Worm (Caenorhabditis elegans) whole organism, mixed stage, embryonic: ENCODE measurements around the gene ins-9.

ENCODE experiments used
- M03D4.4 ChIP-seq: sonication (generic microtip); optimal IDR thresholded peaks from 2 replicates; lab custom pipeline; 2017; ENCODE audit warnings: mild to moderate bottlenecking, missing genetic modification characterization, missing compliant biosample characterization
- bed-3 ChIP-seq: fragments of 200-800 bp; sonication (Bioruptor generic); optimal IDR thresholded peaks from 3 replicates; lab custom pipeline; 2018; ENCODE audit warnings: mild to moderate bottlenecking, missing genetic modification characterization, moderate library complexity, missing compliant biosample characterization
- blmp-1 ChIP-seq: fragments of 150-350 bp; optimal IDR thresholded peaks from 2 replicates; lab custom pipeline; 2014; ENCODE audit warnings: missing biosample characterization, missing genetic modification characterization
- ceh-39 ChIP-seq: fragments of 150-350 bp; optimal IDR thresholded peaks from 2 replicates; lab custom pipeline; 2014; ENCODE audit warnings: missing biosample characterization, missing genetic modification characterization
- ceh-43 ChIP-seq: fragments of 200-800 bp; sonication (Bioruptor generic); optimal IDR thresholded peaks from 2 replicates; lab custom pipeline; 2018; ENCODE audit warnings: mild to moderate bottlenecking, missing genetic modification characterization, moderate library complexity, missing compliant biosample characterization
- ceh-83 ChIP-seq: fragments of 200-800 bp; sonication (Bioruptor generic); optimal IDR thresholded peaks from 2 replicates; lab custom pipeline; 2018; ENCODE audit warnings: mild to moderate bottlenecking, missing genetic modification characterization, missing compliant biosample characterization
- ces-1 ChIP-seq: fragments of 150-350 bp; optimal IDR thresholded peaks from 2 replicates; lab custom pipeline; 2014; ENCODE audit warnings: missing biosample characterization, missing genetic modification reagents, missing genetic modification characterization
- cnd-1 ChIP-seq: fragments of 200-800 bp; sonication (Bioruptor generic); optimal IDR thresholded peaks from 2 replicates; lab custom pipeline; 2018; ENCODE audit warnings: mild to moderate bottlenecking, missing genetic modification characterization, missing compliant biosample characterization
- drap-1 ChIP-seq: fragments of 200-800 bp; sonication (Bioruptor generic); optimal IDR thresholded peaks from 3 replicates; lab custom pipeline; 2018; ENCODE audit warnings: mild to moderate bottlenecking, missing genetic modification characterization, missing compliant biosample characterization
- elt-1 ChIP-seq: sonication (generic microtip); optimal IDR thresholded peaks from 2 replicates; lab custom pipeline; 2017; ENCODE audit warnings: missing genetic modification characterization, mild to moderate bottlenecking, missing compliant biosample characterization, antibody characterized with exemption, moderate library complexity, borderline replicate concordance; ENCODE audit not compliant: insufficient read depth
- elt-3 ChIP-seq: fragments of 150-350 bp; optimal IDR thresholded peaks from 2 replicates; lab custom pipeline; 2014; ENCODE audit warnings: missing biosample characterization, missing genetic modification characterization
- flh-1 ChIP-seq: fragments of 200-800 bp; sonication (Bioruptor generic); optimal IDR thresholded peaks from 2 replicates; lab custom pipeline; 2018; ENCODE audit warnings: mild to moderate bottlenecking, missing genetic modification characterization, moderate library complexity, missing compliant biosample characterization
- ham-2 ChIP-seq: fragments of 200-800 bp; sonication (Bioruptor generic); optimal IDR thresholded peaks from 2 replicates; lab custom pipeline; 2018; ENCODE audit warnings: mild to moderate bottlenecking, missing genetic modification characterization, missing compliant biosample characterization
- hlh-1 ChIP-seq: fragments of 150-350 bp; optimal IDR thresholded peaks from 2 replicates; lab custom pipeline; 2014; ENCODE audit warnings: missing biosample characterization, missing genetic modification reagents, missing genetic modification characterization
- lin-13 ChIP-seq: fragments of 150-350 bp; optimal IDR thresholded peaks from 2 replicates; lab custom pipeline; 2014; ENCODE audit warnings: missing biosample characterization, missing genetic modification characterization
- lin-32 ChIP-seq: fragments of 200-800 bp; sonication (Bioruptor generic); optimal IDR thresholded peaks from 2 replicates; lab custom pipeline; 2018; ENCODE audit warnings: mild to moderate bottlenecking, missing genetic modification characterization, missing compliant biosample characterization
- lsy-2 ChIP-seq: fragments of 150-350 bp; optimal IDR thresholded peaks from 2 replicates; lab custom pipeline; 2014; ENCODE audit warnings: missing biosample characterization, missing genetic modification characterization
- mab-5 ChIP-seq: fragments of 150-350 bp; optimal IDR thresholded peaks from 2 replicates; lab custom pipeline; 2014; ENCODE audit warnings: missing biosample characterization, missing genetic modification characterization
- mep-1 ChIP-seq: fragments of 150-350 bp; optimal IDR thresholded peaks from 2 replicates; lab custom pipeline; 2017; ENCODE audit warnings: missing biosample characterization, missing genetic modification reagents, missing genetic modification characterization, inconsistent platforms
- mls-2 ChIP-seq: sonication (generic microtip); optimal IDR thresholded peaks from 2 replicates; lab custom pipeline; 2016; ENCODE audit warnings: mild to moderate bottlenecking, missing genetic modification characterization, moderate library complexity, missing compliant biosample characterization
- nhr-12 ChIP-seq: fragments of 150-350 bp; optimal IDR thresholded peaks from 2 replicates; lab custom pipeline; 2014; ENCODE audit warnings: missing biosample characterization, missing genetic modification characterization
- nhr-2 ChIP-seq: fragments of 150-350 bp; optimal IDR thresholded peaks from 2 replicates; lab custom pipeline; 2014; ENCODE audit warnings: missing biosample characterization, missing genetic modification characterization
- nhr-237 ChIP-seq: fragments of 150-350 bp; optimal IDR thresholded peaks from 2 replicates; lab custom pipeline; 2014; ENCODE audit warnings: missing biosample characterization, missing genetic modification characterization
- nhr-28 ChIP-seq: fragments of 150-350 bp; optimal IDR thresholded peaks from 2 replicates; lab custom pipeline; 2014; ENCODE audit warnings: missing biosample characterization, missing genetic modification characterization
- nhr-76 ChIP-seq: sonication (generic microtip); optimal IDR thresholded peaks from 2 replicates; lab custom pipeline; 2017; ENCODE audit warnings: missing biosample characterization, missing genetic modification characterization
- pha-4 ChIP-seq: fragments of 150-350 bp; optimal IDR thresholded peaks from 2 replicates; lab custom pipeline; 2018; ENCODE audit warnings: missing biosample characterization, missing genetic modification reagents, missing genetic modification characterization
- sem-2 ChIP-seq: fragments of 200-800 bp; sonication (Bioruptor generic); optimal IDR thresholded peaks from 2 replicates; lab custom pipeline; 2018; ENCODE audit warnings: mild to moderate bottlenecking, missing genetic modification characterization, missing compliant biosample characterization
- snpc-4 ChIP-seq: fragments of 150-350 bp; optimal IDR thresholded peaks from 2 replicates; lab custom pipeline; 2014; ENCODE audit warnings: missing biosample characterization, missing genetic modification characterization
- sptf-1 ChIP-seq: sonication (generic microtip); optimal IDR thresholded peaks from 2 replicates; lab custom pipeline; 2017; ENCODE audit warnings: mild to moderate bottlenecking, missing genetic modification characterization, moderate library complexity, missing compliant biosample characterization
- tbx-8 ChIP-seq: fragments of 200-800 bp; sonication (Bioruptor generic); optimal IDR thresholded peaks from 2 replicates; lab custom pipeline; 2018; ENCODE audit warnings: mild to moderate bottlenecking, missing genetic modification characterization, moderate library complexity, missing compliant biosample characterization
- unc-120 ChIP-seq: sonication (generic microtip); optimal IDR thresholded peaks from 2 replicates; lab custom pipeline; 2017; ENCODE audit warnings: missing genetic modification characterization, missing compliant biosample characterization; ENCODE audit not compliant: poor library complexity, severe bottlenecking
- unc-39 ChIP-seq: fragments of 150-350 bp; optimal IDR thresholded peaks from 2 replicates; lab custom pipeline; 2014; ENCODE audit warnings: missing biosample characterization, missing genetic modification characterization
- unc-62 ChIP-seq: fragments of 150-350 bp; optimal IDR thresholded peaks from 2 replicates; lab custom pipeline; 2014; ENCODE audit warnings: missing biosample characterization, missing genetic modification reagents, missing genetic modification characterization
- zip-8 ChIP-seq: fragments of 150-350 bp; optimal IDR thresholded peaks from 2 replicates; lab custom pipeline; 2014; ENCODE audit warnings: missing biosample characterization, missing genetic modification characterization
- ztf-11 ChIP-seq: fragments of 150-350 bp; optimal IDR thresholded peaks from 2 replicates; lab custom pipeline; 2014; ENCODE audit warnings: missing biosample characterization, missing genetic modification characterization

ins-9 gene

ce11 chrX:8838176-8838575 is 28.3 kb downstream of the ins-9 start:
- no peak for TF ChIP-seq ceh-39 (tag; lab: Kevin White, UChicago)
- no peak for TF ChIP-seq lin-13 (tag; lab: Kevin White, UChicago)
- TF ChIP-seq pha-4, result no peak
- TF ChIP-seq nhr-2, result no peak
- TF ChIP-seq unc-120 (tag; lab: Kevin White, UChicago), result no peak
- no peak for TF ChIP-seq nhr-12 (tag; lab: Kevin White, UChicago)
- TF ChIP-seq cnd-1 (tag; lab: Kevin White, UChicago), result no peak
- TF ChIP-seq hlh-1 (tag; lab: Kevin White, UChicago), result no peak
- TF ChIP-seq drap-1, result no peak
- TF ChIP-seq unc-62 (GFP tag; lab: Kevin White, UChicago), result no peak
- TF ChIP-seq mab-5, result no peak
- TF ChIP-seq lsy-2 (tag; lab: Kevin White, UChicago), result no peak
- no peak for TF ChIP-seq ztf-11
- no peak for TF ChIP-seq ceh-83 (GFP tag; lab: Kevin White, UChicago)
- no peak for TF ChIP-seq mls-2 (tag; lab: Kevin White, UChicago)
- no peak for TF ChIP-seq unc-39 (tag; lab: Kevin White, UChicago)
- no peak for TF ChIP-seq snpc-4 (tag; lab: Kevin White, UChicago)
- TF ChIP-seq M03D4.4 (tag; lab: Kevin White, UChicago), result no peak
- no peak for TF ChIP-seq lin-32 (GFP tag; lab: Kevin White, UChicago)
- TF ChIP-seq blmp-1, result no peak

DNA sequence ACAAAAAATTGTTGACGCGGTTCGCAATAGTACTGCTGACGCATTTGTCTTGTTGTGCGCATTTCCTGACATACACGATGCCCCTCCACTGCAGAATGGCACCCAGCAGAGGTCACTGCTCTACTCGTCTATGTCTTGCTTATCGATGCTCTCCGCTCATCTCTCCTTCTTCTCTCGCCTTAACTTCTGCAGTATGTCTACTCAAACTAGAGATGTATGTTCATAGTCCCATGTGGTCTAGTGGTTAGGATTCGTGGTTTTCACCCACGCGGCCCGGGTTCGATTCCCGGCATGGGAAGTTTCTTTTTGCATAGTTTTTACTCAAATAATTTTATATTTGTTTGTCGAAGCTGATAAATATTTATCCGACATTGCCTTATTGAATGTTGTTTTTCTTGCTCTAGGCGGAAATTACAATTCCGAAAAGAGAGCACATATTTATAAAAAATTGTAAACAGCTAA is 30.5 kb downstream of the ins-9 start, which contains the start of gene C28G1.2:
Gene C28G1.2 (plus strand): TSS at position 130 of the 462 bp plus-strand sequence.
- TF ChIP-seq mls-2 (tag; lab: Kevin White, UChicago) (peak; percentile 99), lsy-2 (tag; lab: Kevin White, UChicago) (peak; percentile 79), ceh-43 (GFP tag; lab: Kevin White, UChicago) (peak; percentile 94), ztf-11 (peak; percentile 51), hlh-1 (tag; lab: Kevin White, UChicago) (peak; percentile 69), pha-4 (peak; percentile 65), blmp-1 (peak; percentile 21), ceh-83 (GFP tag; lab: Kevin White, UChicago) (peak; percentile 98), nhr-28 (tag; lab: Kevin White, UChicago) (peak; percentile 67), nhr-2 (peak; percentile 28), sptf-1 (tag; lab: Kevin White, UChicago) (peak; percentile 98), mep-1 (tag; lab: Kevin White, UChicago) (peak; percentile 78), lin-13 (tag; lab: Kevin White, UChicago) (peak; percentile 72), ces-1 (GFP tag; lab: Kevin White, UChicago) (peak; percentile 78), sem-2 (peak; percentile 92), unc-120 (tag; lab: Kevin White, UChicago) (peak; percentile 98), nhr-237 (peak; percentile 89), elt-3 (tag; lab: Kevin White, UChicago) (peak; percentile 15), ceh-39 (tag; lab: Kevin White, UChicago) (peak; percentile 69), zip-8 (tag; lab: Kevin White, UChicago) (no peak), M03D4.4 (tag; lab: Kevin White, UChicago) (peak; percentile 97), flh-1 (GFP tag; lab: Kevin White, UChicago) (peak; percentile 94), nhr-12 (tag; lab: Kevin White, UChicago) (peak; percentile 68), elt-1 (tag; lab: Kevin White, UChicago) (peak; percentile 33), mab-5 (peak; percentile 1), snpc-4 (tag; lab: Kevin White, UChicago) (no peak), lin-32 (GFP tag; lab: Kevin White, UChicago) (peak; percentile 93), unc-62 (GFP tag; lab: Kevin White, UChicago) (peak; percentile 69), bed-3 (GFP tag; lab: Kevin White, UChicago) (peak; percentile 90), unc-39 (tag; lab: Kevin White, UChicago) (peak; percentile 88), cnd-1 (tag; lab: Kevin White, UChicago) (peak; percentile 97), ham-2 (GFP tag; lab: Kevin White, UChicago) (peak; percentile 93), tbx-8 (GFP tag; lab: Kevin White, UChicago) (peak; percentile 94), drap-1 (peak; percentile 98), nhr-76 (no peak)
- TF ChIP-seq, all 35 proteins: peak for 32

DNA sequence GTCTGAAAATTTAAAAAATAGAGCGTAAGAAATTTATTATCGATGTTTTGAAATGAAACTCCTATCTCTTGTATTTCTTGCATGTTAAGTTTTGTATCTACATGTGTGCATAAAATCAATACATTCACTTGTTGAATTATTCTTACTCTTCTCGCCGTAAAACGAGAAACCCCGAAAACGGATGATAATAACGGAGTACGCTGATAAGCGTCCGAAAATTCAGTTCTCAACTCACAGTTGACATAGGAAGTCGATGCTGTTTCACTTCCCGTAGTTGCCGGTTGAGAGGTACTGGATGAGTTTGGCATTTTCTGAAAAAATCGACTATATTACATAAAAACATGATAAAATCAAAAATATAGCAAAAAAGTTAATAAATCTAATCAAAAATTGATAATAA is 31.1 kb downstream of the ins-9 start, which contains the start of gene sec-15:
Gene sec-15 (minus strand): TSS at position 311 of the 400 bp plus-strand sequence.
- TF ChIP-seq mep-1 (tag; lab: Kevin White, UChicago), result no peak
